Worm (Caenorhabditis elegans): ENCODE data around the gene clc-18.

The clc-18 gene

ce11 chrV:4143034-4143433 lies 33.3 kb upstream of the clc-18 start (continued):
- 0 out of 2 replicates have a peak, but pooled peaks have one; percentile 36 for TF ChIP-seq ceh-88 (GFP tag; IDR thresholded peaks at IDR 0.05)
- peak; percentile 97 for TF ChIP-seq lin-14 (GFP tag; optimal IDR thresholded peaks at IDR 0.05)
- peak; percentile 86 for TF ChIP-seq irx-1 (tag; optimal IDR thresholded peaks at IDR 0.05)
- peak; percentile 76 for TF ChIP-seq sup-37 (GFP tag; optimal IDR thresholded peaks at IDR 0.05)
- peak; percentile 81 to 86 for TF ChIP-seq lin-35 (GFP tag; optimal IDR thresholded peaks at IDR 0.05)
- peak; percentile 61 for TF ChIP-seq mef-2 (tag; optimal IDR thresholded peaks at IDR 0.05)
- peak; percentile 67 for TF ChIP-seq ztf-4 (tag; optimal IDR thresholded peaks at IDR 0.05)
- peak; percentile 92 for TF ChIP-seq pag-3 (tag; optimal IDR thresholded peaks at IDR 0.05; ENCODE audit: borderline replicate concordance, insufficient read depth)
- TF ChIP-seq egl-27 (tag; optimal IDR thresholded peaks at IDR 0.05): no peak
- peak; percentile 22 for TF ChIP-seq fkh-10 (GFP tag; optimal IDR thresholded peaks at IDR 0.05)
- no peak for TF ChIP-seq lir-3 (tag; optimal IDR thresholded peaks at IDR 0.05; ENCODE audit: poor library complexity)
- peak; percentile 92 for TF ChIP-seq nhr-47 (tag; optimal IDR thresholded peaks at IDR 0.05)
- peak; percentile 70 for TF ChIP-seq unc-130 (tag; optimal IDR thresholded peaks at IDR 0.05)
- TF ChIP-seq nhr-77 (tag; optimal IDR thresholded peaks at IDR 0.05): peak; percentile 44
- TF ChIP-seq nhr-84 (tag; optimal IDR thresholded peaks at IDR 0.05): no peak
- TF ChIP-seq grh-1 (GFP tag; IDR thresholded peaks at IDR 0.05): peak; percentile 68
- TF ChIP-seq fos-1 (tag; optimal IDR thresholded peaks at IDR 0.05): peak; percentile 59
- TF ChIP-seq nhr-85 (tag): peak; percentile 91
- peak; percentile 89 for TF ChIP-seq skn-1 (tag; optimal IDR thresholded peaks at IDR 0.05)
- TF ChIP-seq tbx-2 (tag; optimal IDR thresholded peaks at IDR 0.05): peak; percentile 92
- no peak for TF ChIP-seq ets-5 (GFP tag; IDR thresholded peaks at IDR 0.05)
- peak in 1 of 2 experiments; percentile 31 for TF ChIP-seq ztf-11 (tag; optimal IDR thresholded peaks at IDR 0.05)
- no peak for TF ChIP-seq zag-1 (tag; optimal IDR thresholded peaks at IDR 0.05)
- TF ChIP-seq fkh-4 (tag; optimal IDR thresholded peaks at IDR 0.05; ENCODE audit: borderline replicate concordance): peak; percentile 63
- TF ChIP-seq F16B12.6 (tag; optimal IDR thresholded peaks at IDR 0.05): peak; percentile 42
- TF ChIP-seq nhr-11 (tag; optimal IDR thresholded peaks at IDR 0.05): peak; percentile 20
- TF ChIP-seq dsc-1 (tag; optimal IDR thresholded peaks at IDR 0.05): peak; percentile 95
- TF ChIP-seq mab-9 (GFP tag; IDR thresholded peaks at IDR 0.05): peak; percentile 71
- TF ChIP-seq mdl-1 (tag; optimal IDR thresholded peaks at IDR 0.05): peak in 1 of 2 experiments; percentile 85
- peak; percentile 71 to 83 (median 78) for TF ChIP-seq dpl-1 (GFP tag; optimal IDR thresholded peaks at IDR 0.05)
- no peak for TF ChIP-seq hlh-4 (tag; optimal IDR thresholded peaks at IDR 0.05)
- peak; percentile 89 for TF ChIP-seq xbp-1 (tag; optimal IDR thresholded peaks at IDR 0.05)
- no peak for TF ChIP-seq nhr-28 (tag; optimal IDR thresholded peaks at IDR 0.05)

ce11 chrV:4138688-4139087 lies 28.9 kb upstream of the clc-18 start, which contains the start of gene lgc-29:
Gene lgc-29, plus strand, starts transcription at chrV:4138988.
- TF ChIP-seq lin-15B (tag; optimal IDR thresholded peaks at IDR 0.05) (no peak), nhr-12 (tag; optimal IDR thresholded peaks at IDR 0.05) (no peak), blmp-1 (tag; optimal IDR thresholded peaks at IDR 0.05) (no peak), unc-30 (tag; optimal IDR thresholded peaks at IDR 0.05) (no peak), nhr-90 (tag; optimal IDR thresholded peaks at IDR 0.05; ENCODE audit: poor library complexity) (no peak), ama-1 (optimal IDR thresholded peaks at IDR 0.05) (no peak), sup-37 (GFP tag; optimal IDR thresholded peaks at IDR 0.05) (no peak)

- TF ChIP-seq mef-2 (tag; optimal IDR thresholded peaks at IDR 0.05) (no peak), skn-1 (tag; optimal IDR thresholded peaks at IDR 0.05) (no peak), pax-3 (tag; optimal IDR thresholded peaks at IDR 0.05) (no peak), mep-1 (tag; optimal IDR thresholded peaks at IDR 0.05) (no peak), blmp-1 (tag; optimal IDR thresholded peaks at IDR 0.05) (no peak), elt-2 (tag; optimal IDR thresholded peaks at IDR 0.05) (no peak), unc-98 (GFP tag; IDR thresholded peaks at IDR 0.05) (no peak), fkh-4 (tag; optimal IDR thresholded peaks at IDR 0.05; ENCODE audit: borderline replicate concordance) (no peak), ces-1 (GFP tag; optimal IDR thresholded peaks at IDR 0.05) (no peak), alr-1 (tag; optimal IDR thresholded peaks at IDR 0.05; ENCODE audit: borderline replicate concordance) (no peak), nhr-28 (tag; optimal IDR thresholded peaks at IDR 0.05) (no peak), ets-5 (GFP tag; IDR thresholded peaks at IDR 0.05) (no peak), efl-3 (GFP tag; optimal IDR thresholded peaks at IDR 0.05) (no peak), aly-2 (tag; optimal IDR thresholded peaks at IDR 0.05) (no peak), hlh-4 (tag; optimal IDR thresholded peaks at IDR 0.05) (no peak), unc-30 (tag; optimal IDR thresholded peaks at IDR 0.05) (no peak)
Observed at ce11 chrV:4134728-4135127, 25.0 kb upstream of the clc-18 start, which contains the start of gene lgc-1. Gene lgc-1, plus strand, starts transcription at chrV:4135028.
